Fruit fly (Drosophila melanogaster) whole organism, embryonic: ENCODE results near the gene CG34398.
A peak's percentile ranks its signal among the peaks of the same experiment; 100 is the strongest.

Experiments
- ATbp ChIP-seq: fragments of 200-800 bp; sonication (Bioruptor generic); optimal IDR thresholded peaks from 2 replicates; lab custom pipeline; 2017; ENCODE audit warnings: missing biosample characterization, mild to moderate bottlenecking, missing genetic modification characterization, missing genetic modification reagents
- Abd-B ChIP-seq: fragments of 200-800 bp; sonication (Bioruptor generic); optimal IDR thresholded peaks from 2 replicates; lab custom pipeline; 2018; ENCODE audit warnings: missing biosample characterization, mild to moderate bottlenecking, missing genetic modification characterization, moderate library complexity
- BtbVII ChIP-seq: fragments of 200-800 bp; sonication (Bioruptor generic); optimal IDR thresholded peaks from 3 replicates; lab custom pipeline; 2017; ENCODE audit warnings: missing biosample characterization, mild to moderate bottlenecking, missing genetic modification characterization
- CG10209 ChIP-seq: fragments of 200-800 bp; sonication (Bioruptor generic); optimal IDR thresholded peaks from 3 replicates; lab custom pipeline; 2017; ENCODE audit warnings: missing biosample characterization, mild to moderate bottlenecking, missing genetic modification characterization, missing genetic modification reagents
- CG11398 ChIP-seq: fragments of 200-800 bp; sonication (Bioruptor generic); optimal IDR thresholded peaks from 2 replicates; lab custom pipeline; 2016; ENCODE audit warnings: missing biosample characterization, missing genetic modification characterization
- CG13296 ChIP-seq: fragments of 200-800 bp; sonication (Bioruptor generic); optimal IDR thresholded peaks from 3 replicates; lab custom pipeline; 2018; ENCODE audit warnings: missing biosample characterization, mild to moderate bottlenecking, missing genetic modification characterization
- CG13424 ChIP-seq: fragments of 200-800 bp; sonication (Bioruptor generic); optimal IDR thresholded peaks from 2 replicates; lab custom pipeline; 2019; ENCODE audit warnings: missing biosample characterization, mild to moderate bottlenecking, missing genetic modification characterization, moderate library complexity
- CG13894 ChIP-seq: fragments of 200-800 bp; sonication (Bioruptor generic); optimal IDR thresholded peaks from 3 replicates; lab custom pipeline; 2018; ENCODE audit warnings: missing biosample characterization, mild to moderate bottlenecking, missing genetic modification characterization, moderate library complexity
- CG14441 ChIP-seq: fragments of 200-800 bp; sonication (Bioruptor generic); IDR thresholded peaks from 2 replicates; pipeline ENCODE4 v1.3.6; 2022; ENCODE audit warnings: missing biosample characterization, missing genetic modification characterization
- CG15696 ChIP-seq: fragments of 200-800 bp; sonication (Bioruptor generic); optimal IDR thresholded peaks from 2 replicates; lab custom pipeline; 2019; ENCODE audit warnings: missing biosample characterization, mild to moderate bottlenecking, missing genetic modification characterization, moderate library complexity
- CG1603 ChIP-seq: fragments of 200-800 bp; sonication (Bioruptor generic); optimal IDR thresholded peaks from 2 replicates; lab custom pipeline; 2019; ENCODE audit warnings: missing biosample characterization, mild to moderate bottlenecking, missing genetic modification characterization, moderate library complexity
- CG18476 ChIP-seq: fragments of 200-800 bp; sonication (Bioruptor generic); optimal IDR thresholded peaks from 2 replicates; lab custom pipeline; 2016; ENCODE audit warnings: missing biosample characterization, mild to moderate bottlenecking, missing genetic modification characterization
- CG31388 ChIP-seq: fragments of 200-800 bp; sonication (Bioruptor generic); optimal IDR thresholded peaks from 2 replicates; lab custom pipeline; 2016; ENCODE audit warnings: missing biosample characterization, missing genetic modification characterization
- CG32532 ChIP-seq: fragments of 200-800 bp; sonication (Bioruptor generic); IDR thresholded peaks from 2 replicates; pipeline ENCODE4 v1.3.6; 2022; ENCODE audit warnings: missing biosample characterization, missing genetic modification characterization
- CG32767 ChIP-seq: fragments of 200-800 bp; sonication (Bioruptor generic); IDR thresholded peaks from 2 replicates; pipeline ENCODE4 v1.3.6; 2022; ENCODE audit warnings: missing biosample characterization, missing genetic modification characterization
- CG3281 ChIP-seq: fragments of 200-800 bp; sonication (Bioruptor generic); optimal IDR thresholded peaks from 3 replicates; lab custom pipeline; 2017; ENCODE audit warnings: missing biosample characterization, mild to moderate bottlenecking, missing genetic modification characterization
- CG42726 ChIP-seq: fragments of 200-800 bp; sonication (Bioruptor generic); IDR thresholded peaks from 2 replicates; pipeline ENCODE4 v1.3.6; 2022; ENCODE audit warnings: missing biosample characterization, missing genetic modification characterization; ENCODE audit not compliant: partially characterized antibody
- CG6813 ChIP-seq: fragments of 200-800 bp; sonication (Bioruptor generic); optimal IDR thresholded peaks from 2 replicates; lab custom pipeline; 2017; ENCODE audit warnings: missing biosample characterization, missing genetic modification characterization, mild to moderate bottlenecking, moderate library complexity, missing genetic modification reagents
- CG8765 ChIP-seq: fragments of 200-800 bp; sonication (Bioruptor generic); IDR thresholded peaks from 2 replicates; pipeline ENCODE4 v1.3.6; 2022; ENCODE audit warnings: missing biosample characterization, missing genetic modification characterization
- CG9817 ChIP-seq: fragments of 200-800 bp; sonication (Bioruptor generic); optimal IDR thresholded peaks from 2 replicates; lab custom pipeline; 2018; ENCODE audit warnings: missing biosample characterization, mild to moderate bottlenecking, missing genetic modification characterization, moderate library complexity
- D ChIP-seq, 2 experiments: fragments of 200-800 bp in 1 of 2; fragments of >200 bp in 1 of 2; sonication (Bioruptor generic) in 1 of 2; optimal IDR thresholded peaks; 2 replicates in 1 of 2; 3 replicates in 1 of 2; lab custom pipeline; 2017; ENCODE audit warnings: mild to moderate bottlenecking in 1 of 2, missing biosample characterization in 1 of 2, missing genetic modification characterization in 1 of 2, missing genetic modification reagents in 1 of 2
- Dll ChIP-seq: fragments of 200-800 bp; sonication (Bioruptor generic); IDR thresholded peaks from 4 replicates; pipeline ENCODE4 v1.3.6; 2022; ENCODE audit warnings: missing biosample characterization, missing genetic modification characterization; ENCODE audit not compliant: partially characterized antibody
- HmgD ChIP-seq: fragments of 200-800 bp; sonication (Bioruptor generic); optimal IDR thresholded peaks from 3 replicates; lab custom pipeline; 2016; ENCODE audit warnings: missing biosample characterization, missing genetic modification characterization
- HmgZ ChIP-seq: fragments of 200-800 bp; sonication (Bioruptor generic); optimal IDR thresholded peaks from 2 replicates; lab custom pipeline; 2018; ENCODE audit warnings: missing biosample characterization, mild to moderate bottlenecking, missing genetic modification characterization
- Hr51 ChIP-seq, 2 experiments: fragments of 200-800 bp; sonication (Bioruptor generic); optimal IDR thresholded peaks; 2 replicates in 1 of 2; 3 replicates in 1 of 2; lab custom pipeline; 2016 to 2018; ENCODE audit warnings: missing biosample characterization in 2 of 2, missing genetic modification characterization in 2 of 2, mild to moderate bottlenecking in 1 of 2, moderate library complexity in 1 of 2
- Pdp1 ChIP-seq, 2 experiments: fragments of 200-800 bp; sonication (Bioruptor generic); optimal IDR thresholded peaks; 3 replicates each; lab custom pipeline; 2016; ENCODE audit warnings: missing biosample characterization in 2 of 2, missing genetic modification characterization in 2 of 2, mild to moderate bottlenecking in 1 of 2, moderate library complexity in 1 of 2
- Sry-β ChIP-seq: fragments of 200-800 bp; sonication (Bioruptor generic); optimal IDR thresholded peaks from 2 replicates; lab custom pipeline; 2018; ENCODE audit warnings: missing biosample characterization, mild to moderate bottlenecking, missing genetic modification characterization, moderate library complexity
- ash1 ChIP-seq: fragments of 200-800 bp; sonication (Bioruptor generic); optimal IDR thresholded peaks from 2 replicates; lab custom pipeline; 2018; ENCODE audit warnings: missing biosample characterization, mild to moderate bottlenecking, missing genetic modification characterization
- cwo ChIP-seq: fragments of 200-800 bp; sonication (Bioruptor generic); optimal IDR thresholded peaks from 3 replicates; lab custom pipeline; 2017; ENCODE audit warnings: missing biosample characterization, missing genetic modification characterization, mild to moderate bottlenecking, moderate library complexity, missing genetic modification reagents
- da ChIP-seq: fragments of 200-800 bp; sonication (Bioruptor generic); optimal IDR thresholded peaks from 2 replicates; lab custom pipeline; 2016; ENCODE audit warnings: missing biosample characterization, missing genetic modification characterization
- dmrt11E ChIP-seq: fragments of 200-800 bp; sonication (Bioruptor generic); optimal IDR thresholded peaks from 3 replicates; lab custom pipeline; 2018; ENCODE audit warnings: missing biosample characterization, mild to moderate bottlenecking, missing genetic modification characterization, moderate library complexity
- esg ChIP-seq: fragments of 200-800 bp; sonication (Bioruptor generic); conservative IDR thresholded peaks from 2 replicates; pipeline ENCODE4 v1.3.6; 2022; ENCODE audit warnings: missing biosample characterization, missing genetic modification characterization
- fd102C ChIP-seq: fragments of 200-800 bp; sonication (Bioruptor generic); optimal IDR thresholded peaks from 2 replicates; lab custom pipeline; 2018; ENCODE audit warnings: missing biosample characterization, mild to moderate bottlenecking, missing genetic modification characterization, moderate library complexity
- gsb-n ChIP-seq: fragments of 200-800 bp; sonication (Bioruptor generic); optimal IDR thresholded peaks from 3 replicates; lab custom pipeline; 2018; ENCODE audit warnings: missing biosample characterization, mild to moderate bottlenecking, missing genetic modification characterization
- insv ChIP-seq, 2 experiments: fragments of 200-800 bp; sonication (Bioruptor generic); optimal IDR thresholded peaks; 3 replicates each; lab custom pipeline; 2016 to 2018; ENCODE audit warnings: missing biosample characterization in 2 of 2, missing genetic modification characterization in 2 of 2
- jing ChIP-seq: fragments of 200-800 bp; sonication (Bioruptor generic); optimal IDR thresholded peaks from 2 replicates; lab custom pipeline; 2018; ENCODE audit warnings: missing biosample characterization, mild to moderate bottlenecking, missing genetic modification characterization
- lilli ChIP-seq: fragments of 200-800 bp; sonication (Bioruptor generic); optimal IDR thresholded peaks from 3 replicates; lab custom pipeline; 2016; ENCODE audit warnings: missing biosample characterization, missing genetic modification characterization
- mld ChIP-seq: fragments of 200-800 bp; sonication (Bioruptor generic); IDR thresholded peaks from 3 replicates; pipeline ENCODE4 v1.3.6; 2022; ENCODE audit warnings: missing biosample characterization, missing genetic modification characterization; ENCODE audit not compliant: partially characterized antibody
- p53 ChIP-seq: fragments of 200-800 bp; sonication (Bioruptor generic); optimal IDR thresholded peaks from 2 replicates; lab custom pipeline; 2016; ENCODE audit warnings: missing biosample characterization, missing genetic modification characterization
- pho ChIP-seq: fragments of 200-800 bp; sonication (Bioruptor generic); optimal IDR thresholded peaks from 2 replicates; lab custom pipeline; 2016; ENCODE audit warnings: missing biosample characterization, missing genetic modification characterization
- pnt ChIP-seq: fragments of 200-800 bp; sonication (Bioruptor generic); optimal IDR thresholded peaks from 3 replicates; lab custom pipeline; 2016; ENCODE audit warnings: missing biosample characterization, missing genetic modification characterization
- psq ChIP-seq: fragments of 200-800 bp; sonication (Bioruptor generic); optimal IDR thresholded peaks from 2 replicates; lab custom pipeline; 2017; ENCODE audit warnings: missing biosample characterization, missing genetic modification characterization
- salm ChIP-seq: fragments of 200-800 bp; sonication (Bioruptor generic); optimal IDR thresholded peaks from 2 replicates; lab custom pipeline; 2018; ENCODE audit warnings: missing biosample characterization, mild to moderate bottlenecking, missing genetic modification characterization
- sens ChIP-seq: fragments of 200-800 bp; sonication (Bioruptor generic); peaks from one replicate; lab custom pipeline; 2016; ENCODE audit warnings: missing biosample characterization, missing genetic modification characterization
- so ChIP-seq: fragments of 200-800 bp; sonication (Bioruptor generic); IDR thresholded peaks from 3 replicates; pipeline ENCODE4 v1.3.6; 2022; ENCODE audit warnings: missing biosample characterization, missing genetic modification characterization
- stc ChIP-seq: fragments of 200-800 bp; sonication (Bioruptor generic); IDR thresholded peaks from 2 replicates; pipeline ENCODE4 v1.3.6; 2022; ENCODE audit warnings: missing biosample characterization, missing genetic modification characterization
- tup ChIP-seq: fragments of 200-800 bp; sonication (Bioruptor generic); optimal IDR thresholded peaks from 2 replicates; lab custom pipeline; 2016; ENCODE audit warnings: missing biosample characterization, mild to moderate bottlenecking, missing genetic modification characterization, moderate library complexity
- twi ChIP-seq: fragments of 200-800 bp; optimal IDR thresholded peaks from 2 replicates; lab custom pipeline; 2019; ENCODE audit warnings: missing biosample characterization, mild to moderate bottlenecking, missing genetic modification characterization, moderate library complexity
- tx ChIP-seq: fragments of 200-800 bp; sonication (Bioruptor generic); optimal IDR thresholded peaks from 2 replicates; lab custom pipeline; 2016; ENCODE audit warnings: missing biosample characterization, missing genetic modification characterization

Gene CG34398

DNA sequence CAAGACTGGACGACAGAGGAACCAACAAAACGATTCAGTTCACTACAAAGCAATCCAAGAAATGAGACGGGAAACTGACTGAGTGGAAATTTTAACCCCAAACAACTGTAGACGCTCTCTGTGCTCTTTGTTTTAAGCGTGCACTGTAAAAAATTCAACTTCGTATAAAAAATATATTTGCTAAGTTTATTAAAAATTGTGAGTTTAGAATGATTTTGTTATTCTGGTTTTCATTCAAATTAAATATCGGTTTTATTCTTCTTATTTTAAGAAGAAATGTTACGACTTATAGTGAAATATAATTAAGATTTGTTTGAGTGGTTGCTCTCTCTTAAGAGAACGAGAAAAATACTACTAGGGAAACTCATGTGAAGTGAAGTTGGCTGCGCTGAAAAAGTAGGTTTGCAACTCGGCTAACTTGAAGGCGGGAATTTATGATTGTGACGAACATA is 59.5 kb downstream of the CG34398 start (continued):
- TF ChIP-seq ATbp (GFP tag; lab: Kevin White, UChicago), result peak; percentile 92
- peak; percentile 90 to 98 for TF ChIP-seq Hr51 (GFP tag; optimal IDR thresholded peaks at IDR 0.05; lab: Kevin White, UChicago)
- peak; percentile 84 for TF ChIP-seq CG3281 (GFP tag; lab: Kevin White, UChicago)
- TF ChIP-seq pnt, result peak; percentile 96
- peak; percentile 88 for TF ChIP-seq CG18476 (GFP tag; lab: Kevin White, UChicago)
- peak; percentile 98 for TF ChIP-seq CG32767 (GFP tag; lab: Robert Waterston, UW)
- peak; percentile 97 for TF ChIP-seq CG14441 (GFP tag; lab: Robert Waterston, UW)
- TF ChIP-seq ash1, result peak; percentile 51
- TF ChIP-seq CG8765, result peak; percentile 94
- TF ChIP-seq CG15696 (tag; lab: Kevin White, UChicago), result peak; percentile 83
- peak; percentile 90 for TF ChIP-seq CG13424
- TF ChIP-seq lilli (GFP tag; lab: Kevin White, UChicago), result peak; percentile 95
- no peak for TF ChIP-seq CG42726 (GFP tag; lab: Robert Waterston, UW)
- TF ChIP-seq CG31388 (GFP tag; lab: Kevin White, UChicago), result peak; percentile 81
- peak; percentile 91 for TF ChIP-seq HmgZ (tag; lab: Kevin White, UChicago)
- TF ChIP-seq D (optimal IDR thresholded peaks at IDR 0.05; lab: Kevin White, UChicago), result no peak
- TF ChIP-seq D (GFP tag; optimal IDR thresholded peaks at IDR 0.05; lab: Kevin White, UChicago), result peak; percentile 90
- TF ChIP-seq twi (tag; lab: Kevin White, UChicago), result peak; percentile 78
- peak; percentile 86 for TF ChIP-seq Abd-B (GFP tag; lab: Kevin White, UChicago)
- TF ChIP-seq esg (GFP tag; lab: Robert Waterston, UW), result peak; percentile 97
- peak; percentile 80 for TF ChIP-seq CG9817 (tag; lab: Kevin White, UChicago)
- TF ChIP-seq salm (tag; lab: Kevin White, UChicago), result peak; percentile 81
- TF ChIP-seq tup (GFP tag; lab: Kevin White, UChicago), result peak; percentile 76
- TF ChIP-seq pho (GFP tag; lab: Kevin White, UChicago), result peak; percentile 92
- TF ChIP-seq psq, result peak; percentile 90
- TF ChIP-seq cwo, result peak; percentile 80
- TF ChIP-seq Pdp1 (GFP tag; optimal IDR thresholded peaks at IDR 0.05; lab: Kevin White, UChicago), result peak; percentile 91 to 96
- peak; percentile 95 for TF ChIP-seq gsb-n (tag; lab: Kevin White, UChicago)
- peak in 1 of 2 experiments; percentile 46 for TF ChIP-seq insv (GFP tag; optimal IDR thresholded peaks at IDR 0.05; lab: Kevin White, UChicago)
- TF ChIP-seq da (GFP tag; lab: Kevin White, UChicago), result peak; percentile 66
- peak; percentile 100 for TF ChIP-seq sens (GFP tag; lab: Kevin White, UChicago)
- TF ChIP-seq BtbVII (GFP tag; lab: Kevin White, UChicago), result peak; percentile 76
- TF ChIP-seq dmrt11E (tag; lab: Kevin White, UChicago), result peak; percentile 99
- TF ChIP-seq CG32532, result peak; percentile 97
- peak; percentile 99 for TF ChIP-seq stc
- peak; percentile 77 for TF ChIP-seq CG11398 (GFP tag; lab: Kevin White, UChicago)
- peak; percentile 53 for TF ChIP-seq Sry-β (GFP tag; lab: Kevin White, UChicago)
- TF ChIP-seq mld (GFP tag; lab: Robert Waterston, UW), result no peak
- peak; percentile 99 for TF ChIP-seq so (GFP tag; lab: Robert Waterston, UW)
- peak; percentile 87 for TF ChIP-seq CG6813
- TF ChIP-seq CG10209, result peak; percentile 95
- TF ChIP-seq tx (GFP tag; lab: Kevin White, UChicago), result peak; percentile 92
- no peak for TF ChIP-seq CG13894 (tag; lab: Kevin White, UChicago)
- TF ChIP-seq jing (GFP tag; lab: Kevin White, UChicago), result peak; percentile 91
- peak; percentile 93 for TF ChIP-seq fd102C (GFP tag; lab: Kevin White, UChicago)
- peak; percentile 84 for TF ChIP-seq CG13296 (GFP tag; lab: Kevin White, UChicago)
- TF ChIP-seq Dll, result 0 out of 4 replicates have a peak, but pooled peaks have one; percentile 19
- peak; percentile 86 for TF ChIP-seq p53
- TF ChIP-seq HmgD, result peak; percentile 83
- peak; percentile 87 for TF ChIP-seq CG1603 (tag; lab: Kevin White, UChicago)
